Worm (Caenorhabditis elegans): ENCODE measurements around the gene npr-9.

DNA sequence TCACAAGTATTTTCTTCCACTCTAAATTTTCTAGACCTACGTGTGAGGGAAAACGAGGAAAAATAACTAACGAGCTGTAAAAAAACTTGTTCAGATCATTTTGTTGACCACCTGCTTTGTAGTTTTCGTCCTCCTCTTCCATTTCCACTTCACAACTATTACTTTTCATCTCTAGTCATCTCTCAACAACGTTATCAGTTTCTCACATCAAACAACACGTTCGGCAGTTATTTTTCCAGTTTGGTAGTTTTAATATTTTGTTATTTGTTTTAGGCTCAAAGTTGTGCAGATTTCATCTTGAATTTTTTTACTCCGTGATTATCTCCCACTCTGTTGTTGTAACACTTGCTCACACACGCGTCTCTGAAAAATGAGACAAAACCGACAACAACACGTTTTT is 37.6 kb downstream of the npr-9 start:
- TF ChIP-seq ama-1 (optimal IDR thresholded peaks at IDR 0.05) (no peak), sma-9 (GFP tag; optimal IDR thresholded peaks at IDR 0.05) (no peak), sma-9 (tag; optimal IDR thresholded peaks at IDR 0.05) (no peak), crh-2 (tag; optimal IDR thresholded peaks at IDR 0.05) (no peak), skn-1 (tag; optimal IDR thresholded peaks at IDR 0.05) (no peak), nhr-129 (tag; optimal IDR thresholded peaks at IDR 0.05) (no peak), elt-3 (tag; optimal IDR thresholded peaks at IDR 0.05) (no peak), mdl-1 (tag; optimal IDR thresholded peaks at IDR 0.05) (no peak), unc-55 (GFP tag; optimal IDR thresholded peaks at IDR 0.05) (no peak), lin-13 (GFP tag; optimal IDR thresholded peaks at IDR 0.05) (no peak), zag-1 (tag; optimal IDR thresholded peaks at IDR 0.05) (no peak), lin-39 (tag; optimal IDR thresholded peaks at IDR 0.05) (no peak), nhr-12 (tag; optimal IDR thresholded peaks at IDR 0.05) (no peak), blmp-1 (tag; optimal IDR thresholded peaks at IDR 0.05; ENCODE audit: insufficient read depth) (no peak)

All from whole organism, L2 larva.